Fruit fly (Drosophila melanogaster) whole organism, pupa: ENCODE results near the gene CG11977.
A peak's percentile ranks its signal among the peaks of the same experiment; 100 is the strongest.

ENCODE experiments used
- CG10348 ChIP-seq: fragments of 200-800 bp; sonication (Bioruptor generic); IDR thresholded peaks from 2 replicates; pipeline ENCODE4 v1.3.6; 2022; ENCODE audit warnings: missing biosample characterization, missing genetic modification characterization
- CG12605 ChIP-seq: fragments of 200-800 bp; sonication (Bioruptor generic); IDR thresholded peaks from 2 replicates; pipeline ENCODE4 v1.3.6; 2022; ENCODE audit warnings: missing biosample characterization, missing genetic modification characterization
- CG13204 ChIP-seq: fragments of 200-800 bp; sonication (Bioruptor generic); optimal IDR thresholded peaks from 2 replicates; lab custom pipeline; 2018; ENCODE audit warnings: missing biosample characterization, mild to moderate bottlenecking, missing genetic modification characterization, moderate library complexity
- CG14655 ChIP-seq: fragments of 200-800 bp; sonication (Bioruptor generic); optimal IDR thresholded peaks from 3 replicates; lab custom pipeline; 2017; ENCODE audit warnings: mild to moderate bottlenecking, missing biosample characterization, missing genetic modification reagents, missing genetic modification characterization
- CG15710 ChIP-seq: fragments of 200-800 bp; sonication (Bioruptor generic); optimal IDR thresholded peaks from 2 replicates; lab custom pipeline; 2018; ENCODE audit warnings: missing biosample characterization, mild to moderate bottlenecking, missing genetic modification characterization, moderate library complexity
- CG17806 ChIP-seq: fragments of 200-800 bp; sonication (Bioruptor generic); optimal IDR thresholded peaks from 2 replicates; lab custom pipeline; 2018; ENCODE audit warnings: missing biosample characterization, mild to moderate bottlenecking, missing genetic modification characterization, moderate library complexity
- CG32121 ChIP-seq: fragments of 200-800 bp; sonication (Bioruptor generic); IDR thresholded peaks from 2 replicates; pipeline ENCODE4 v1.3.6; 2022; ENCODE audit warnings: missing biosample characterization, missing genetic modification characterization
- CG34367 ChIP-seq: fragments of 200-800 bp; sonication (Bioruptor generic); optimal IDR thresholded peaks from 2 replicates; lab custom pipeline; 2018; ENCODE audit warnings: missing biosample characterization, mild to moderate bottlenecking, missing genetic modification characterization
- CG4496 ChIP-seq: fragments of 200-800 bp; sonication (Bioruptor generic); IDR thresholded peaks from 3 replicates; pipeline ENCODE4 v1.3.6; 2022; ENCODE audit warnings: missing biosample characterization, missing genetic modification characterization
- CG8159 ChIP-seq: fragments of 200-800 bp; sonication (Bioruptor generic); optimal IDR thresholded peaks from 3 replicates; lab custom pipeline; 2018; ENCODE audit warnings: missing biosample characterization, mild to moderate bottlenecking, missing genetic modification characterization, moderate library complexity
- CG8301 ChIP-seq: fragments of 200-800 bp; sonication (Bioruptor generic); optimal IDR thresholded peaks from 2 replicates; lab custom pipeline; 2018; ENCODE audit warnings: missing biosample characterization, mild to moderate bottlenecking, missing genetic modification characterization
- CG9948 ChIP-seq: fragments of 200-800 bp; sonication (Bioruptor generic); optimal IDR thresholded peaks from 2 replicates; lab custom pipeline; 2018; ENCODE audit warnings: missing biosample characterization, mild to moderate bottlenecking, missing genetic modification characterization, moderate library complexity
- D1 ChIP-seq: fragments of 200-800 bp; sonication (Bioruptor generic); optimal IDR thresholded peaks from 2 replicates; lab custom pipeline; 2018; ENCODE audit warnings: missing biosample characterization, mild to moderate bottlenecking, missing genetic modification characterization, moderate library complexity
- EcR ChIP-seq: fragments of 200-800 bp; sonication (Bioruptor generic); optimal IDR thresholded peaks from 3 replicates; lab custom pipeline; 2019; ENCODE audit warnings: missing biosample characterization, missing genetic modification characterization, mild to moderate bottlenecking, moderate library complexity, missing genetic modification reagents
- Ets98B ChIP-seq: fragments of 200-800 bp; sonication (Bioruptor generic); IDR thresholded peaks from 2 replicates; pipeline ENCODE4 v1.3.6; 2022; ENCODE audit warnings: missing biosample characterization, missing genetic modification characterization
- Pif1A ChIP-seq: fragments of 200-800 bp; sonication (Bioruptor generic); optimal IDR thresholded peaks from 3 replicates; lab custom pipeline; 2016; ENCODE audit warnings: missing biosample characterization, missing genetic modification characterization
- Pif1B ChIP-seq: fragments of 200-800 bp; sonication (Bioruptor generic); optimal IDR thresholded peaks from 3 replicates; lab custom pipeline; 2016; ENCODE audit warnings: missing biosample characterization, missing genetic modification characterization
- Snoo ChIP-seq: fragments of 200-800 bp; sonication (Bioruptor generic); optimal IDR thresholded peaks from 3 replicates; lab custom pipeline; 2017; ENCODE audit warnings: missing biosample characterization, mild to moderate bottlenecking, missing genetic modification characterization, inconsistent platforms
- fd96Ca ChIP-seq: fragments of 200-800 bp; sonication (Bioruptor generic); IDR thresholded peaks from 3 replicates; pipeline ENCODE4 v1.3.6; 2022; ENCODE audit warnings: missing biosample characterization, missing genetic modification characterization
- gl ChIP-seq: fragments of 200-800 bp; sonication (Bioruptor generic); optimal IDR thresholded peaks from 2 replicates; lab custom pipeline; 2018; ENCODE audit warnings: missing biosample characterization, mild to moderate bottlenecking, missing genetic modification characterization
- rn ChIP-seq: fragments of 200-800 bp; sonication (Bioruptor generic); IDR thresholded peaks from 2 replicates; pipeline ENCODE4 v1.3.6; 2022; ENCODE audit warnings: missing biosample characterization, missing genetic modification characterization

CG11977 gene

dm6 chr3R:8997397-8997796, at the start of gene CG11977:
TSS of gene CG11977 (plus strand) at chr3R:8997697.
- TF ChIP-seq CG17806 (tag; lab: Kevin White, UChicago) (no peak), CG10348 (GFP tag; lab: Robert Waterston, UW) (no peak), Pif1A (GFP tag; lab: Kevin White, UChicago) (no peak), CG8301 (tag; lab: Kevin White, UChicago) (no peak), CG34367 (tag; lab: Kevin White, UChicago) (no peak), CG8159 (no peak), CG12605 (no peak), Ets98B (no peak), Pif1B (GFP tag; lab: Kevin White, UChicago) (no peak), gl (tag; lab: Kevin White, UChicago) (no peak), D1 (tag; lab: Kevin White, UChicago) (no peak)
- TF ChIP-seq, all 21 proteins: peak for 0

dm6 chr3R:8947757-8948428, 49.6 kb upstream of the CG11977 start:
- TF ChIP-seq Pif1B (GFP tag; lab: Kevin White, UChicago) (no peak), CG17806 (tag; lab: Kevin White, UChicago) (peak; percentile 14), CG9948 (tag; lab: Kevin White, UChicago) (peak; percentile 33), CG8159 (peak; percentile 31), CG34367 (tag; lab: Kevin White, UChicago) (no peak), Snoo (tag; lab: Kevin White, UChicago) (no peak), CG8301 (tag; lab: Kevin White, UChicago) (peak; percentile 59), EcR (GFP tag; lab: Kevin White, UChicago) (no peak), CG10348 (GFP tag; lab: Robert Waterston, UW) (no peak), CG4496 (GFP tag; lab: Robert Waterston, UW) (no peak), D1 (tag; lab: Kevin White, UChicago) (no peak), gl (tag; lab: Kevin White, UChicago) (no peak), CG13204 (GFP tag; lab: Kevin White, UChicago) (no peak), Pif1A (GFP tag; lab: Kevin White, UChicago) (no peak), fd96Ca (GFP tag; lab: Robert Waterston, UW) (no peak), CG14655 (peak; percentile 35), CG12605 (no peak; the same call in 1 of the 2 replicates), CG15710 (tag; lab: Kevin White, UChicago) (peak; percentile 24), CG32121 (GFP tag; lab: Robert Waterston, UW) (no peak; the same call in 1 of the 2 replicates), rn (GFP tag; lab: Robert Waterston, UW) (no peak), Ets98B (peak; percentile 19; the same call in 1 of the 2 replicates)

dm6 chr3R:8948855-8949254, 48.6 kb upstream of the CG11977 start:
- TF ChIP-seq CG14655 (peak; percentile 43), CG8301 (tag; lab: Kevin White, UChicago) (peak; percentile 49), Snoo (tag; lab: Kevin White, UChicago) (no peak), CG9948 (tag; lab: Kevin White, UChicago) (peak; percentile 9)

dm6 chr3R:8949334-8950066, 48.0 kb upstream of the CG11977 start:
- TF ChIP-seq EcR (GFP tag; lab: Kevin White, UChicago) (peak; percentile 22), CG13204 (GFP tag; lab: Kevin White, UChicago) (no peak)

- peak; percentile 17 for TF ChIP-seq CG8159
- TF ChIP-seq CG8301 (tag; lab: Kevin White, UChicago) = peak; percentile 26
- no peak for TF ChIP-seq EcR (GFP tag; lab: Kevin White, UChicago)
Observed at dm6 chr3R:8954515-8955358, 42.8 kb upstream of the CG11977 start.

dm6 chr3R:8955359-8955820, 42.1 kb upstream of the CG11977 start:
- TF ChIP-seq CG10348 (GFP tag; lab: Robert Waterston, UW) = no peak
- TF ChIP-seq EcR (GFP tag; lab: Kevin White, UChicago) = peak; percentile 34
- TF ChIP-seq CG13204 (GFP tag; lab: Kevin White, UChicago) = peak; percentile 37
- TF ChIP-seq CG4496 (GFP tag; lab: Robert Waterston, UW) = peak; percentile 54; the same call in 1 of the 3 replicates
- TF ChIP-seq Ets98B = peak; percentile 43; the same call in 1 of the 2 replicates
- TF ChIP-seq CG8301 (tag; lab: Kevin White, UChicago) = no peak
